Worm (Caenorhabditis elegans) whole organism, dauer: ENCODE data around the gene fbxb-26.
"Not testable (repeated sequence)": the region's sequence is repeated elsewhere in the genome, so short reads cannot be mapped to it uniquely, and the experiment has no call there.

Experiments
- unc-62 ChIP-seq: sonication (generic microtip); optimal IDR thresholded peaks from 2 replicates; lab custom pipeline; 2017; ENCODE audit warnings: missing biosample characterization, missing genetic modification reagents, missing genetic modification characterization

Gene fbxb-26

ce11 chrII:1682218-1682617, at the start of gene fbxb-26:
fbxb-26 (plus strand) TSS chrII:1682518.
- no peak for TF ChIP-seq unc-62

DNA sequence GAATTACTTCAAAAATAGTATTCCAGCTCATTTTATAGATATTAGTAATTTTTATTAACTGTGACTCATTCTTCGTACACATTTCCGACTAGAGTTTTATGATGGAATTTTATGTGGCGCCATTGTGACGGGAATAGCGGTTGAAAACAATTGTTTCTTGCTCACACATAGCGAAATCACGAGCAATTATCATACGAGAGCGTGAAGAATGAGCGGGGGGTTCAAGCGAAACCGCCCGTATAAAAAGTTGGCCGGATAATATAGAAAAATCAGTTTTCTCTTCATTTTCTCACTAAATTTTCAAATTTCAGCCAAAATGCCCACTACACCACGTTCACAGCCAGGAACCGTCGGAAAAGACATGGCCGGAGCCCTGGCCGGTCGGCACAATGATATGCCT, 48.8 kb upstream of the fbxb-26 start, which contains the start of gene C08E3.1:
Gene C08E3.1 (plus strand): TSS at position 301 of the 400 bp plus-strand sequence.
- TF ChIP-seq unc-62 = not testable (repeated sequence)

DNA sequence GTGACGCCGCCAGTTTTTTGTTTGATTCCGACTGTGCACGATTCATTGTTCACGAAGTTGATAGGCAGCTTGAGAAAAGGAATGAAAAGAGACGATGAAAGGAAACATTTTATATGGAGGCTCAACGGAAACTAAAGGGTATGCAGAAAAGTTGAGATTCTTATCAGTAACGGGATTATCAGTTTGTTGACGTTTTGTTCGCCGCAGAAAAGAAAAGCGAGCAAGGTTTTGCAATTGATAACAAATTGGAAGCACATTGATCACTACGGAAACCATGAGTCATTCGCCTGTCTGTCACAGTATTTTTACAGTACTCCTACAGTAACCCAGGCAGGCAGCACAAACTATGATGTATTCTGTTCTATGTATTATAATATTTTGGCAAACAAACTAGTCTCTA, 46.3 kb upstream of the fbxb-26 start:
- no peak for TF ChIP-seq unc-62

- TF ChIP-seq unc-62 = not testable (repeated sequence)
Observed at ce11 chrII:1636392-1636791, 45.9 kb upstream of the fbxb-26 start, which contains the start of gene srg-20. srg-20 (plus strand) TSS chrII:1636692.

DNA sequence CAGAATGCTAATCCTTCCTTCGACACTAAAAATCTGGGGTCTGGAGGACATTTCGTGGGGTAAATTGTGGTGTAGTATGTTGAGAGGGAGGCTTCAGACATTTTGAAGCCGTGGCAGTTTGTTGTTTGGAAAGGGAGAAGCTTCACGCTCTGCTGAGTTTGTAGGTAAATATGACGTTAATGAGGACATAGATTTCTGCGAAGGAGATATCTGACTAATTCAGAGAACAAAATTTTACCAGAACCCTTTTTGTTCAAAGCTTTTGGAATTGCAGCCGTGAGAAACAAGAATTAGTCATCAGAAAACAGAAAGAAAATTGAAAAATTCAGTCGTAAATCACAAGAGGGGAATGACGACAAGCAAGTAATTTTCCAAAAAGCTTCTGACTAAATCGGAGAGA, 41.8 kb upstream of the fbxb-26 start, which contains the start of gene srh-72:
Gene srh-72 (minus strand): TSS at position 101 of the 400 bp plus-strand sequence.
- TF ChIP-seq unc-62 = no peak

DNA sequence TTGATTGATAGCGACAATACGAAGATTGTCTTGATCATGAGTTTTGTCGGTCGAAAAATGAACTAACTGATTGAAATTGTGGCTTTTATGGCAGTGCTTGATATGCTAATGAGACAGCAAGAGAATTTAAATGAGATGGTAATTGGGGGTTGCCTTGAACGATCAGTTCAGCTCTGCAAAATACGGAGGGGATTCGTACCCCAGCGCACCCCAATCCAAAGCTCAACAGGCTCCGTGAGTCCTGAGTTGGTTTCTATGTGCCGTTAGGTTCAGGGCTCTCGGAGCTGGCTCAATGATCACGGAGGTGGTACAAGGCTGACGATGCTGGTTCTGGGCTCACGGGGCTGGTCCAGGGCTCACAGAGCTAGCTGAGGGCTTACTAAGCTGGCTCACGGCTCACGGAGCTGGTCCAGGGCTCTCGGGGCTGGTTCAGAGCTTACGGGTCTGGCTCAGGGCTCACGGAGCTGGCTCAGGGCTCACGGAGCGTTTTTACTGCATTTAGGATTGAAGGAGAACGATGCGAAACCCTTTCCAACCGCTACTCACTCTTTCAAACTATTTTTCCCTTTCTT, 37.5 kb upstream of the fbxb-26 start, which contains the start of gene ZC204.6:
Gene ZC204.6 (minus strand): TSS at position 51 of the 572 bp plus-strand sequence.
- no peak for TF ChIP-seq unc-62

ce11 chrII:1646199-1646598, 36.1 kb upstream of the fbxb-26 start, which contains the start of gene ZC204.17:
ZC204.17 (minus strand) TSS chrII:1646299.
- no peak for TF ChIP-seq unc-62

DNA sequence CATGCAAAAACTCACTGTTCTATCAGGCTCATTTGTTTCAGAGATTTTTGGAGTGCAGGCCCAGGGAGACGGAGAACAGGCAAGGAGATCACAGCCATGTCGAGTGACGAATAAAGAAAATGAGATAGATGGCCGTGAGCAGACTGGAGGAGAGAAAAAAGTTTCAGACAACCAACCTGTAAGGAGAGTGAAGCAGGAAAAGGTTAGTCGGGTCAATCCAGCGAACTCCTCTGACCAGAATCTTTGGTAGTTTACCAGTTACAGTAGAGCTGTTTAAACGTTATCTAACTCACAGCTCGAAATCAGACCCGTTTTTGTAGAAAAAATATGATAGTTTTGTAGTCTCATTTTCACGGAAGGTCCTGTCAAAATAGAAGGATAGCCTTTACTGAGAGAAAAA, 33.5 kb upstream of the fbxb-26 start, which contains the start of gene fbxb-21:
Gene fbxb-21 (minus strand): TSS at position 101 of the 400 bp plus-strand sequence.
- TF ChIP-seq unc-62 = no peak

DNA sequence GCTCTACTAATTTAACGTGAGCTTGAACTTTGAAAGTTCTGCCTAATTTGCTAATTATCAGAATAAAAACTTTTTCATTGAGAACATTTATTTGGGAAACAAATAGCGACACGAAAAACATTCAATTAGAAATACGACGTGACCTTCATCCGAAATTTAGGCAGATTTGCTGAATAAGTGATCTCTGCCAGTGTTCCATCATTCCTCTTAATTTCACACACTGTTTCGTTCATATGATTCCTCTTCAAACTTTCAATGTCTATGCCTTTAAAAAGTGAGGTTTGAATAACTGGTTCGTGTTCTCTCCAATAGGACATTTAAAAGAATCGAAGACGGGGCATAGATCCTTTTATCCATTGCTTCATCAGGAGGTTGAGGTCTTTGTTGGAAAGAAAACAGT, 31.8 kb upstream of the fbxb-26 start, which contains the start of gene fbxb-20:
Gene fbxb-20 (minus strand): TSS at position 101 of the 400 bp plus-strand sequence.
- no peak for TF ChIP-seq unc-62

DNA sequence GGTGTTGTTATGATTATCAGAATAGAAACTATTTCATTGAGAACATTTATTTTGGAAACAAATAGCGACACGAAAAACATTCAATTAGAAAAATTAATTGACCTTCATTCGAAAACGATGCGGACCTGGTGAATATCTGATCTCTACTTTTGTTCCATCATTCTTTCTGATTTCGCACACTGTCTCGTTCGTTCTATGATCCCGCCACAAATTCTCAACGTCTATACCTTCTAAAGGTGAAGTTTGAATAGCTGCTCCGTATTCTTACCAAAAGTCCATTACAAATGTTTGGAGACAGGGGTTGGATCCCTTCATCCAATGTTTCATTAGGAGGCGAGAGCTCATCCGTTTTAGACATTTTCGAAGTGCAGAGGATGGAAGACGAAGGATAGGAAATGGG, 30.5 kb upstream of the fbxb-26 start, which contains the start of gene fbxb-16:
Gene fbxb-16 (minus strand): TSS at position 101 of the 400 bp plus-strand sequence.
- no peak for TF ChIP-seq unc-62

DNA sequence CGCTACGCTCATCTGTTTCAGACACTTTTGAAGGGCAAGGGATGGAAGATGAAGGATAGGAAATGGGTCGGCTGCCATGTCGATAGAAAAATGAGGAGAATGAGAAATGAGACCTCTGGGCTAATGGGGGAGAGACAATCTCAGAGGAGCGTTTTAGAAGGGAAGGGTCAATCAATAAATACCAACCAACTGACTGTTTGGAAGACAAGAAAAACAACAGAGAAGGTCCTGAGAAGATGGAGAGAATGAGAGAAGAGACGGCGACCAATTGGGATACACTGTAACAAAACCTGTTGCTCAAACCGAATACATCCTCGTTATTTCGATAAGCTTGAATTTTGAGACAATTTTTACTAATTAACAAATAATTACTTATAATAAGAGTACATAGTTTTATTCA, 28.9 kb upstream of the fbxb-26 start, which contains the start of gene fbxb-15:
Gene fbxb-15 (minus strand): TSS at position 101 of the 400 bp plus-strand sequence.
- TF ChIP-seq unc-62 = no peak

ce11 chrII:1654917-1655316, 27.4 kb upstream of the fbxb-26 start, which contains the start of gene btb-12:
btb-12 (plus strand) TSS chrII:1655217.
- no peak for TF ChIP-seq unc-62

DNA sequence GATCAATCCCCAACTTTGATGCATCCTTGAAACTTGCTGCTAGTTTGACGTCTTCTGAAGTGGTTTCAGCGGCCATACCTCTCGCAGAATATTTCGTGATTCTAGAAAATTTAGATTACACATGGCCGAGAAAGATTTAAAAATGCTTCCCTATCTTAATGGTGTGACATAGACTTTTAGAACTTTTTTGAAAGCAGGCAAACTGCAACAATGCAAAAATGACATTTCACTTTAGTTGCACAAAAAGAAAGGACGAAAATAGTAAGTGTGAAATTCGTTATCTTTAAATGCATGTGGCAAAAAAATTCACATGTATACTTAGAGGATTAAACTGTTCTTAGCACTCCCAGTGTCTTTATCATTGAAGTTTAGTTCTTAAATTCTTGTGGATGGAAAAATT, 25.1 kb upstream of the fbxb-26 start, which contains the start of gene ZC204.12:
Gene ZC204.12 (minus strand): TSS at position 101 of the 400 bp plus-strand sequence.
- no peak for TF ChIP-seq unc-62

- TF ChIP-seq unc-62 = not testable (repeated sequence)
Observed at ce11 chrII:1660888-1661287, 21.4 kb upstream of the fbxb-26 start, which contains the start of gene ZC204.13. ZC204.13 (minus strand) TSS chrII:1660988.

DNA sequence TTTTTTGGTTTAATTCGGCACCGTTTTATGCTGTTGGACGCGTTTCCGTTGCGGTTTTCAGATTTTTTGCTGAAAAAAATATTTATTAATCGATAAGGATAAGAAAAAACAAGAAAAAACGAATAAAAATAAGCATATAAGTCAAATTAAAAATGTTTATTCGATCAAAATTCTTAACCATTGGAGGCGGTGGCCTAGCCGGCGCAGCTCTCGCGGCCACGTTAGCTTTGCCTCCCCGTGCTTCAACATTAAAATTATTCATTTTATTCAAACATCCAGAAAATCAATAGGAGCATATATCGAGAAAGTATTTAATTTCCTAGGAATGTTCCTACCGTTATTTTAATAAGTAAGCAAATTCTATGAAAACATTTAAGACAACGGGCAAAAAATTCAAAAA, 19.4 kb upstream of the fbxb-26 start, which contains the start of gene ZC204.14:
Gene ZC204.14 (minus strand): TSS at position 69 of the 400 bp plus-strand sequence.
- no peak for TF ChIP-seq unc-62

- TF ChIP-seq unc-62 = no peak
Observed at ce11 chrII:1663516-1663915, 18.8 kb upstream of the fbxb-26 start, which contains the start of gene duxl-1. duxl-1 (plus strand) TSS chrII:1663699.

DNA sequence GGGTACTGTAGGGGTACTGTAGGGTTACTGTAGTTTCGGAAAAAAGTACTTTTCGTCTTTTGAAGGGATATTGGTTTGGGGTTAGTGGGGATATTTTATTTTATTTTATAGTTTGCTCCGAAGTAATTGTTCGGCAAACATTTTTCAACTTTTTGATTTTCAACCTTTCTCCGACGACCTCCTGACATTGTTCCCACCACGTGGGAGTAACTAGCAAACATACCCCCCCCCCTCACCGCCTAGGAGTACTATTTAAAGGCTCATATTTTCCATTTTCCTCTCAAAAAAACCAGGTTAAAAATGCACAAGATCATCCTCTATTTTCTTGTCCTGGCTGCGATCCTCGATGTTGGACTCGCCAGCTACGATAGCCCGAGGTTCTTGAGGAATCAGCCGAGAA, 16.3 kb upstream of the fbxb-26 start, which contains the start of gene srlf-29:
Gene srlf-29 (plus strand): TSS at position 301 of the 400 bp plus-strand sequence.
- TF ChIP-seq unc-62 = no peak

ce11 chrII:1668913-1669312, 13.4 kb upstream of the fbxb-26 start, which contains the start of gene srw-97:
srw-97 (minus strand) TSS chrII:1669013.
- TF ChIP-seq unc-62 = no peak
